Worm (Caenorhabditis elegans): ENCODE data around the gene msp-76.

DNA sequence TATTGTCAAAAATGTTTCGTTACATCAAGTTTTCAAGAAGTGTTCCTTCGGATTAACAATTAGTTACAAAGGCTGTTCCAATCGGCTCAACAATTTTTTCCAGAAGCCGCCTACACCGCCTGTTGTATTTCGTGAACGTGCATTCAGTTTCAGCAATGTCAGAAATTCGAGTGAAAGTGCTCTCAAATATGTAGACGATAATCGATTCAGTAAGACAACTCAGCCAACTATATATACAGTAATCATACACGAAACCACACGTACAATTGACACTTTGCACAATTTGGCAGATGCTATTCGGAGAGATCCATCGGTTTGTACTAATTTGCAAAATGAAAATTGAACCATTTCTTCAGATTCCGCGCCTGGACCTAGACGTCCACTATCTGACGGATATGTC lies 7.7 kb downstream of the msp-76 start:
- TF ChIP-seq ces-1 (GFP tag; optimal IDR thresholded peaks at IDR 0.05), result no peak
- no peak for TF ChIP-seq ztf-4 (tag; optimal IDR thresholded peaks at IDR 0.05)
- no peak for TF ChIP-seq nhr-11 (tag; optimal IDR thresholded peaks at IDR 0.05)
- TF ChIP-seq nhr-90 (tag; optimal IDR thresholded peaks at IDR 0.05; ENCODE audit: poor library complexity), result no peak
- no peak for TF ChIP-seq mdl-1 (tag; optimal IDR thresholded peaks at IDR 0.05)
- TF ChIP-seq nhr-28 (tag; optimal IDR thresholded peaks at IDR 0.05), result no peak
- no peak for TF ChIP-seq lsy-2 (tag; optimal IDR thresholded peaks at IDR 0.05)
- no peak for TF ChIP-seq pqm-1 (tag; optimal IDR thresholded peaks at IDR 0.05)
- no peak for TF ChIP-seq C04F5.9 (tag; optimal IDR thresholded peaks at IDR 0.05)
- no peak for TF ChIP-seq rnt-1 (tag; optimal IDR thresholded peaks at IDR 0.05)
- no peak for TF ChIP-seq jun-1 (tag; optimal IDR thresholded peaks at IDR 0.05)
